Fruit fly (Drosophila melanogaster): ENCODE results near the gene CG9948.
A peak's percentile ranks its signal among the peaks of the same experiment; 100 is the strongest.

Gene CG9948

DNA sequence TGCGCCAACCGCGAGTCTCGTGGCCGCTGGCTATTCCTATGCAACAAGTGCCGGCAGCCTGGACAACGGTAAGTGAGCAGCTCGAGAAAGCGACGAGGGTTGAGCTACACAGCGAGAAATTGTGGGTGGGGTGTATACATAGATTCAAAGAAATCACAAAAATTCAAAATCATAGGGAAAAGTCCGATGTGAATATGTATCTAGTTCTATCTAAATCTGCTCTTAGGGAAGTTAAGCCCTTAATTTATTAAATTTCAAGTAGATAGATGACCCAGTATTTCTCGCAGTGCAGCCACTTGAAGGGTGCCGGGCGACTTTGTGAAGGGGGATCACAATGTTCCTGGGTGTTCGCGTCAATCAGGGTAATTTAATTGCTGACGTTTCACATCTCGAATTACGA is 37.6 kb downstream of the CG9948 start:
- TF ChIP-seq CG33017 (tag; optimal IDR thresholded peaks at IDR 0.05) (no peak), CG7045 (GFP tag; optimal IDR thresholded peaks at IDR 0.05) (no peak), cic (GFP tag; optimal IDR thresholded peaks at IDR 0.05) (no peak), ovo (GFP tag; optimal IDR thresholded peaks at IDR 0.05) (no peak), bab1 (GFP tag; optimal IDR thresholded peaks at IDR 0.05) (no peak), cnc (optimal IDR thresholded peaks at IDR 0.05) (no peak), tj (GFP tag; optimal IDR thresholded peaks at IDR 0.05) (no peak), CG7101 (tag; optimal IDR thresholded peaks at IDR 0.05) (no peak), CG1620 (GFP tag; optimal IDR thresholded peaks at IDR 0.05) (no peak), Clk (GFP tag; optimal IDR thresholded peaks at IDR 0.05) (no peak), toe (GFP tag; optimal IDR thresholded peaks at IDR 0.05) (no peak), Mnt (GFP tag; optimal IDR thresholded peaks at IDR 0.05) (no peak), CG5204 (GFP tag; optimal IDR thresholded peaks at IDR 0.05) (no peak), pad (GFP tag; optimal IDR thresholded peaks at IDR 0.05) (no peak), CG14711 (tag; optimal IDR thresholded peaks at IDR 0.05) (no peak), Hr96 (GFP tag; optimal IDR thresholded peaks at IDR 0.05) (no peak), kay (GFP tag; ENCODE audit: borderline replicate concordance) (no peak), CG12768 (GFP tag; optimal IDR thresholded peaks at IDR 0.05) (no peak)

DNA sequence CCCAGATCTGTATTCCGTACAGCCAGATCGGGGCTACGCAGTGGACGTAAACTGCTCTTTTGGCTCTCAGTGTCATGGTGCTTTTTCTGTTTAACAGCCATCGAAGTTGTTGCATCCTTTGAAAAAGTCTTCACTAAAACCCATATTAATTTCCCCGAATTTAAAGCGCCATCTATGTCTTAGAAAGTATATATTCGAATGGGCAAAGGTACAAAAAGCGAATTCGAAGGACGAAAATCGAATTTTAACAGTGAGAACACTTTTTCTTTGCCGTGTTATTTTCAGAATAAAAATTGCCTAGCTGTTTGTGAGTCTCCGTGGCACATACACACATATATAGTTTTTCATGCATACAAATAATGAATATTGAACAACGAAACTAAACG is 39.6 kb downstream of the CG9948 start:
- no peak for TF ChIP-seq CG14711 (tag; optimal IDR thresholded peaks at IDR 0.05)
- TF ChIP-seq CG11617 (GFP tag; optimal IDR thresholded peaks at IDR 0.05), result no peak
- no peak for TF ChIP-seq cnc (optimal IDR thresholded peaks at IDR 0.05)
- no peak for TF ChIP-seq toe (GFP tag; optimal IDR thresholded peaks at IDR 0.05)
- no peak for TF ChIP-seq tj (GFP tag; optimal IDR thresholded peaks at IDR 0.05)

DNA sequence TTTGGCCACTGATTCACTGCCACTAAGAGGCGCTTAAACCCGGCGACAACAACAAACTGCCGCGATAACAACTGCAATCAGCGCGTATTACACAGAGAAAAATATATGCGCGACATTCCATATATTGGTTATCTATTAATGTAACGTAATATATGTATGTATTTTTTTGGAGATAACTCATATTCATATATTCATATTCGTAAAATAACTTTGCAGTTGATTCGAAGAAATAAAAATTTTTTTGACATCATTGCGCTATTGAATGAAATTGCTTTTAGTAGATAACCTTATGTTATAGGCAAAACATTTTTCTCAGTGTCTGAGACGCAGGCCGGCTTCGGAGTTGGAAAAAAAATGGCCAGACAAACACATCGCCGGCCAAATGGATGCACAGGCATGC is 41.1 kb downstream of the CG9948 start:
- TF ChIP-seq kay (GFP tag; ENCODE audit: borderline replicate concordance) (peak; percentile 0), CG14711 (tag; optimal IDR thresholded peaks at IDR 0.05) (no peak), bab1 (GFP tag; optimal IDR thresholded peaks at IDR 0.05) (no peak)

DNA sequence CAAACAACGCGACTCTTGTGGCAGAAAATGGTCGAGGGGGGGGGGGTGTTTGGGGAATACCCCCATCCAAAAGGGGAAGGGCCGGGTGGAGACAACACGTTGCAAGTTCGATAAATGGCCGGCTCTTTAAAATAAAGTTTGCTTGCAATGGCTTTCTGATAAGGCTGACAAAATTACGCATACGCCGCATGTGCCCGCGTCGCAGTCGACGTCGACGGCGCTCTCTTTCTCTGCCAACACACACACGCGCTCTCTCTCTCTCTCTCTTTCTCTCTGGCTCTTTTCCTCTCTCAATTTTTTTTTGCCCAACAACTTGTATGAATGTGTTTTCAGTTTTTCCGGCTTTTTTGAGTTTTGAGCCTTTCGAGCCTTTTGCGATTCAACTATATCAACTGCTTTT is 41.6 kb downstream of the CG9948 start:
- TF ChIP-seq Mnt (GFP tag; optimal IDR thresholded peaks at IDR 0.05) (no peak), cic (GFP tag; optimal IDR thresholded peaks at IDR 0.05) (no peak), CG5204 (GFP tag; optimal IDR thresholded peaks at IDR 0.05) (no peak), Crg-1 (GFP tag; optimal IDR thresholded peaks at IDR 0.05) (no peak), toe (GFP tag; optimal IDR thresholded peaks at IDR 0.05) (no peak), CG33017 (tag; optimal IDR thresholded peaks at IDR 0.05) (no peak), CG7101 (tag; optimal IDR thresholded peaks at IDR 0.05) (no peak), bab1 (GFP tag; optimal IDR thresholded peaks at IDR 0.05) (no peak), Hr96 (GFP tag; optimal IDR thresholded peaks at IDR 0.05) (no peak), tj (GFP tag; optimal IDR thresholded peaks at IDR 0.05) (no peak), CG7045 (GFP tag; optimal IDR thresholded peaks at IDR 0.05) (no peak), CG11617 (GFP tag; optimal IDR thresholded peaks at IDR 0.05) (no peak), Clk (GFP tag; optimal IDR thresholded peaks at IDR 0.05) (no peak), CG1620 (GFP tag; optimal IDR thresholded peaks at IDR 0.05) (no peak)

DNA sequence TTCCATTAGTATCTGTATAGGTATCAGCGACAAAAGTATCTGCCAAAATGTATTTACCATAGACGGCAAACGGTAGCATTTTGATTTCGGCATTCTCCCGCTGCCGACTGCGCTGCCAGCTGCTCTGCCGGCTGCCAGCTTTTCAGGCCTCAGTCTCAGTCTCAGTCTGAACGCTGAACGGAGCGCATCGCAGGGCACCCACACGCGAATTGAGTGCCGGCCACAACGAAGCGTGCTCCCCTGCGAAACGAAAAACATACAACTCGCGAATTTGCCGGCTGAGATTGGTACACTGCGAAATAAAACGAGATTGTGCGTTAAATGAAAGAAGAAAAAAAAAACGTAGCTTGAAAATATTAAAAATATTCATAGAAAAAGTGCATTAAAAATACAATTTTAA is 42.9 kb downstream of the CG9948 start, which contains the start of gene Mp:
Gene Mp, plus strand, starts transcription at position 152 of the 400 bp plus-strand sequence.
- TF ChIP-seq bab1 (GFP tag; optimal IDR thresholded peaks at IDR 0.05) (peak; percentile 12), CG14711 (tag; optimal IDR thresholded peaks at IDR 0.05) (no peak), Mnt (GFP tag; optimal IDR thresholded peaks at IDR 0.05) (peak; percentile 78)

DNA sequence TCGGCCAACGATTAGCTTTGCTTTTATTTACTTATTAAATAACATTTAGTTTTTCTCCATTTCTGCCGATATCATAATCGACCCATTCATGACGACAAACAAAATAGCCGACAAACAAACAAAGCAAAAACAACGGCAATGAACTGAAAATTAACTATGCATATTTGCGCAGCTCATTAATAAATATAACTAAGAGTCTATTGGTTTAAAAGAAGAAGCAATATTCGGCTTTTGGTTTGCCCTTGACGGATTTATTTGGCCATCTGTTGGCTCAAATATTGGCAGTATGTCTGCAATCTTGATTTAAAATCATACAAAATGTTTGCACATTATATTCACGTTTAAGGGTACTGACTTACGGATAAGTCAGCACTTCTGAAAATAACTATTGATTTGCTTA is 44.2 kb downstream of the CG9948 start:
- TF ChIP-seq bab1 (GFP tag; optimal IDR thresholded peaks at IDR 0.05) (no peak), CG1620 (GFP tag; optimal IDR thresholded peaks at IDR 0.05) (no peak), Clk (GFP tag; optimal IDR thresholded peaks at IDR 0.05) (no peak), CG7101 (tag; optimal IDR thresholded peaks at IDR 0.05) (no peak), CG5204 (GFP tag; optimal IDR thresholded peaks at IDR 0.05) (no peak), pad (GFP tag; optimal IDR thresholded peaks at IDR 0.05) (no peak), cic (GFP tag; optimal IDR thresholded peaks at IDR 0.05) (no peak), CG12768 (GFP tag; optimal IDR thresholded peaks at IDR 0.05) (no peak), Crg-1 (GFP tag; optimal IDR thresholded peaks at IDR 0.05) (no peak), kay (GFP tag; ENCODE audit: borderline replicate concordance) (no peak), CG7045 (GFP tag; optimal IDR thresholded peaks at IDR 0.05) (no peak), CG14711 (tag; optimal IDR thresholded peaks at IDR 0.05) (no peak)

DNA sequence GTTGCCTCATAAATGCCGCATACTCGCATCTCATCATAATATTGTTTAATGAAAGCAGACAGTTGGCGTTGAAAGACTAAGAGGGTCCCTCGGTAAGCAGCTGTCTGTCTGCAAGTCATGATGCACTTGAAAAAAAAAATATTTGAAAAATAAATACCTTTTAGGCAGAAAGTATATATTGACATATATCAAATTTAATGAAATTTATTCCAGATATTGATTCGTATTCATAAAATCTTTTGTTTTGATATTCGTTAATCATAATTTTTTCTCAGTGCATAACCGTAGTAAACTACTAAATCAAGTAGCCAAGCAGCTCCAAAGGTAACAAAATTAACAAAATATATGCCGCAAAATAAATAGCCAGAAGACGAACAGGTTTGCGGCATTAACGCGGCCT is 46.1 kb downstream of the CG9948 start:
- TF ChIP-seq bab1 (GFP tag; optimal IDR thresholded peaks at IDR 0.05) (no peak), tj (GFP tag; optimal IDR thresholded peaks at IDR 0.05) (no peak), toe (GFP tag; optimal IDR thresholded peaks at IDR 0.05) (no peak), Clk (GFP tag; optimal IDR thresholded peaks at IDR 0.05) (no peak), CG5204 (GFP tag; optimal IDR thresholded peaks at IDR 0.05) (no peak), CG1620 (GFP tag; optimal IDR thresholded peaks at IDR 0.05) (no peak), kay (GFP tag; ENCODE audit: borderline replicate concordance) (no peak), CG11617 (GFP tag; optimal IDR thresholded peaks at IDR 0.05) (no peak), pad (GFP tag; optimal IDR thresholded peaks at IDR 0.05) (no peak), Mnt (GFP tag; optimal IDR thresholded peaks at IDR 0.05) (no peak), cic (GFP tag; optimal IDR thresholded peaks at IDR 0.05) (no peak), CG7101 (tag; optimal IDR thresholded peaks at IDR 0.05) (no peak), CG14711 (tag; optimal IDR thresholded peaks at IDR 0.05) (no peak), cnc (optimal IDR thresholded peaks at IDR 0.05) (no peak), ovo (GFP tag; optimal IDR thresholded peaks at IDR 0.05) (no peak), Crg-1 (GFP tag; optimal IDR thresholded peaks at IDR 0.05) (no peak), CG7045 (GFP tag; optimal IDR thresholded peaks at IDR 0.05) (no peak)

Measured in whole organism, adult.